Worm (Caenorhabditis elegans): ENCODE data around the gene spdl-1.
A peak's percentile ranks its signal among the peaks of the same experiment; 100 is the strongest.

The spdl-1 gene

ce11 chrII:7806872-7807271, 25.5 kb downstream of the spdl-1 start:
- TF ChIP-seq mes-4 (tag; optimal IDR thresholded peaks at IDR 0.05) (no peak), nhr-27 (tag; optimal IDR thresholded peaks at IDR 0.05) (no peak), efl-1 (GFP tag; optimal IDR thresholded peaks at IDR 0.05) (peak; percentile 77), egl-44 (GFP tag; IDR thresholded peaks at IDR 0.05) (no peak)

ce11 chrII:7808153-7808552, 26.8 kb downstream of the spdl-1 start:
- TF ChIP-seq him-1 (tag; optimal IDR thresholded peaks at IDR 0.05) = no peak
- no peak for TF ChIP-seq cebp-2 (GFP tag; IDR thresholded peaks at IDR 0.05)
- no peak for TF ChIP-seq die-1 (tag; optimal IDR thresholded peaks at IDR 0.05)
- TF ChIP-seq xnd-1 (tag; optimal IDR thresholded peaks at IDR 0.05) = no peak
- TF ChIP-seq C06A6.2 (GFP tag; conservative IDR thresholded peaks at IDR 0.05) = no peak
- no peak for TF ChIP-seq hmg-20 (GFP tag; IDR thresholded peaks at IDR 0.05)
- TF ChIP-seq madf-3 (GFP tag; IDR thresholded peaks at IDR 0.05) = no peak
- no peak for TF ChIP-seq nfyb-1 (GFP tag; IDR thresholded peaks at IDR 0.05)
- no peak for TF ChIP-seq F22D6.2 (tag; optimal IDR thresholded peaks at IDR 0.05)
- no peak for TF ChIP-seq ceh-91 (GFP tag; IDR thresholded peaks at IDR 0.05)
- no peak for TF ChIP-seq gei-17 (GFP tag; optimal IDR thresholded peaks at IDR 0.05)
- no peak for TF ChIP-seq let-607 (tag; optimal IDR thresholded peaks at IDR 0.05)
- TF ChIP-seq hlh-26 (GFP tag; conservative IDR thresholded peaks at IDR 0.05) = no peak
- no peak for TF ChIP-seq bed-2 (GFP tag; IDR thresholded peaks at IDR 0.05)
- TF ChIP-seq ztf-18 (tag; optimal IDR thresholded peaks at IDR 0.05) = no peak
- TF ChIP-seq somi-1 (GFP tag; optimal IDR thresholded peaks at IDR 0.05) = no peak
- TF ChIP-seq ztf-28 (GFP tag; IDR thresholded peaks at IDR 0.05) = no peak
- no peak for TF ChIP-seq unc-62 (GFP tag; optimal IDR thresholded peaks at IDR 0.05)

ce11 chrII:7808950-7809349, 27.6 kb downstream of the spdl-1 start:
- TF ChIP-seq nhr-80 (tag; optimal IDR thresholded peaks at IDR 0.05) = peak; percentile 99
- TF ChIP-seq Y95B8A.8 (GFP tag; IDR thresholded peaks at IDR 0.05) = no peak
- TF ChIP-seq sea-2 (GFP tag; IDR thresholded peaks at IDR 0.05) = no peak
- TF ChIP-seq mxl-1 (tag; optimal IDR thresholded peaks at IDR 0.05) = no peak
- no peak for TF ChIP-seq T26A5.8 (tag; optimal IDR thresholded peaks at IDR 0.05)
- no peak for TF ChIP-seq ztf-3 (GFP tag; optimal IDR thresholded peaks at IDR 0.05)
- peak; percentile 37 for TF ChIP-seq pha-4 (tag; optimal IDR thresholded peaks at IDR 0.05)
- TF ChIP-seq unc-62 (GFP tag; optimal IDR thresholded peaks at IDR 0.05) = no peak
- TF ChIP-seq B0336.3 (GFP tag; IDR thresholded peaks at IDR 0.05) = peak; percentile 59; the same call in 1 of the 2 replicates
- no peak for TF ChIP-seq ama-1 (optimal IDR thresholded peaks at IDR 0.05)
- TF ChIP-seq ama-1 (GFP tag; optimal IDR thresholded peaks at IDR 0.05) = no peak
- TF ChIP-seq tbp1 (GFP tag; optimal IDR thresholded peaks at IDR 0.05) = peak; percentile 5
- no peak for TF ChIP-seq snpc-1.1 (tag; optimal IDR thresholded peaks at IDR 0.05; ENCODE audit: insufficient read depth)
- TF ChIP-seq akir-1 (GFP tag; optimal IDR thresholded peaks at IDR 0.05) = no peak
- TF ChIP-seq mes-4 (tag; optimal IDR thresholded peaks at IDR 0.05) = no peak
- TF ChIP-seq ceh-79 (tag; optimal IDR thresholded peaks at IDR 0.05) = no peak
- peak; percentile 12 for TF ChIP-seq lin-40 (tag; optimal IDR thresholded peaks at IDR 0.05)
- no peak for TF ChIP-seq ccch-3 (GFP tag; optimal IDR thresholded peaks at IDR 0.05)
- no peak for TF ChIP-seq pbrm-1 (GFP tag; IDR thresholded peaks at IDR 0.05)
- TF ChIP-seq bed-1 (GFP tag; IDR thresholded peaks at IDR 0.05) = no peak
- TF ChIP-seq lag-1 (GFP tag; IDR thresholded peaks at IDR 0.05) = no peak
- TF ChIP-seq ets-4 (GFP tag; optimal IDR thresholded peaks at IDR 0.05) = peak; percentile 69
- peak; percentile 1 for TF ChIP-seq attf-5 (GFP tag; optimal IDR thresholded peaks at IDR 0.05)
- no peak for TF ChIP-seq ceh-27 (GFP tag; optimal IDR thresholded peaks at IDR 0.05)
- no peak for TF ChIP-seq lin-35 (GFP tag; optimal IDR thresholded peaks at IDR 0.05)
- no peak for TF ChIP-seq cebp-2 (GFP tag; IDR thresholded peaks at IDR 0.05)
- no peak for TF ChIP-seq D2030.7 (GFP tag; IDR thresholded peaks at IDR 0.05)
- TF ChIP-seq hrde-1 (tag; optimal IDR thresholded peaks at IDR 0.05; ENCODE audit: borderline replicate concordance) = no peak
- TF ChIP-seq F33H1.4 (GFP tag; IDR thresholded peaks at IDR 0.05) = no peak
